Fruit fly (Drosophila melanogaster): ENCODE measurements around the gene Gr23a.

DNA sequence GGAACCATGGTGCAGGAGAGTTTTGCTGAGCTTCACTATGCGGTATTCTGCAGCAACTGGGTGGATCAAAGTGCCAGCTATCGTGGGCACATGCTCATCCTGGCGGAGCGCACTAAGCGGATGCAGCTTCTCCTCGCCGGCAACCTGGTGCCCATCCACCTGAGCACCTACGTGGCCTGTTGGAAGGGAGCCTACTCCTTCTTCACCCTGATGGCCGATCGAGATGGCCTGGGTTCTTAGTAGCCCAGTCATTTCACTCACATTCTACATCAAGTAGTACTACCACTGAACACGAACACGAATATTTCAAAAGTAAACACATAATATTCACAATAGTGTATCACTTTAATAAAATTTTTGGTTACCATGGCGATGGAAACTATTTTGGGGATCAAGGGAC, 14.5 kb upstream of the Gr23a start, which contains the start of gene Prosbeta4R2:
- TF ChIP-seq CG32006 (GFP tag; optimal IDR thresholded peaks at IDR 0.05) (no peak), CG6808 (GFP tag; optimal IDR thresholded peaks at IDR 0.05) (no peak)
